Worm (Caenorhabditis elegans) whole organism, midembryonic: ENCODE results near the gene fbxb-48.

Experiments used
- cog-1 ChIP-seq: sonication (generic microtip); optimal IDR thresholded peaks from 2 replicates; lab custom pipeline; 2016; ENCODE audit warnings: missing genetic modification characterization, missing compliant biosample characterization
- ztf-23 ChIP-seq: fragments of 200-800 bp; sonication (Bioruptor generic); IDR thresholded peaks from 2 replicates; pipeline ENCODE4 v1.3.6; 2022; ENCODE audit warnings: missing genetic modification reagents, missing genetic modification characterization, missing compliant biosample characterization

DNA sequence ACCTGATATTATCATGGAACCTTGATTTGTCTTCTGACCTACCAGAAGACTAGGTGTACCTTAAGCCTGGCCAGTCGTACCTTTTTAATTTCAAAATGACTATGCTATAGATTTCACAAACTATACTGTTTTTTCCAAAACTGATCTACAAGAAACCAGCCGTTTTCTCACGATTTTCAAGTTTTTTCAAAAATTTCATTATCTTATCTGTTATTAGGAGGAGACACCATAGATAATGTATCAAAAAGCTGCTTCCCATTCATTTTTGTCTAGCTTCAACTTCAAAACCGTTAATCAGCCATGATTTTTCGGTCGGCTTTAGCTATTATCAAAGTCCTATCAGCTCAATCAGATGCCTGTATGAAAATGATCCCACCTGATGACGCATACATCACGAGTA is 23.5 kb upstream of the fbxb-48 start, which contains the start of gene F36H5.12:
- TF ChIP-seq cog-1 (tag; lab: Kevin White, UChicago) = no peak
- no peak for TF ChIP-seq ztf-23 (GFP tag; lab: Robert Waterston, UW)
